Fruit fly (Drosophila melanogaster): Measurements from ENCODE around the gene se.

- TF ChIP-seq ttk (optimal IDR thresholded peaks at IDR 0.05): no peak
- TF ChIP-seq Sin3A (optimal IDR thresholded peaks at IDR 0.05): no peak
- TF ChIP-seq h (optimal IDR thresholded peaks at IDR 0.05): no peak
- no peak for TF ChIP-seq psq (optimal IDR thresholded peaks at IDR 0.05)
- no peak for TF ChIP-seq Myc (optimal IDR thresholded peaks at IDR 0.05)
Measured at dm6 chr3L:8544710-8545109, 24.4 kb downstream of the se start, which contains the start of gene rhea.
